Worm (Caenorhabditis elegans): Measurements from ENCODE around the gene srbc-17.

The srbc-17 gene

ce11 chrV:2146044-2146443 lies 31.5 kb upstream of the srbc-17 start, which contains the start of gene str-52:
Gene str-52, minus strand, starts transcription at chrV:2146144.
- TF ChIP-seq ztf-4 (tag; optimal IDR thresholded peaks at IDR 0.05) (no peak), nhr-76 (tag; optimal IDR thresholded peaks at IDR 0.05) (no peak), ceh-28 (tag; optimal IDR thresholded peaks at IDR 0.05) (no peak), nhr-23 (tag; optimal IDR thresholded peaks at IDR 0.05) (no peak), tbx-2 (tag; optimal IDR thresholded peaks at IDR 0.05) (no peak)

ce11 chrV:2146795-2147194 lies 30.7 kb upstream of the srbc-17 start, which contains the start of gene srbc-20:
Gene srbc-20, plus strand, starts transcription at chrV:2147095.
- no peak for TF ChIP-seq egl-5 (tag; optimal IDR thresholded peaks at IDR 0.05)
- no peak for TF ChIP-seq lsy-12 (tag; optimal IDR thresholded peaks at IDR 0.05)
- TF ChIP-seq ztf-4 (tag; optimal IDR thresholded peaks at IDR 0.05) = no peak
- no peak for TF ChIP-seq ztf-11 (tag; optimal IDR thresholded peaks at IDR 0.05)
- TF ChIP-seq nhr-76 (tag; optimal IDR thresholded peaks at IDR 0.05) = no peak
- TF ChIP-seq ceh-16 (tag; optimal IDR thresholded peaks at IDR 0.05) = no peak
- no peak for TF ChIP-seq zag-1 (tag; optimal IDR thresholded peaks at IDR 0.05)
- TF ChIP-seq fkh-10 (GFP tag; optimal IDR thresholded peaks at IDR 0.05) = no peak
- TF ChIP-seq aly-2 (tag; optimal IDR thresholded peaks at IDR 0.05) = no peak

ce11 chrV:2149432-2149831 lies 28.1 kb upstream of the srbc-17 start, which contains the start of gene C45H4.21:
Gene C45H4.21, minus strand, starts transcription at chrV:2149532.
- TF ChIP-seq unc-39 (tag; optimal IDR thresholded peaks at IDR 0.05) (no peak), mdl-1 (tag; optimal IDR thresholded peaks at IDR 0.05) (no peak)

DNA sequence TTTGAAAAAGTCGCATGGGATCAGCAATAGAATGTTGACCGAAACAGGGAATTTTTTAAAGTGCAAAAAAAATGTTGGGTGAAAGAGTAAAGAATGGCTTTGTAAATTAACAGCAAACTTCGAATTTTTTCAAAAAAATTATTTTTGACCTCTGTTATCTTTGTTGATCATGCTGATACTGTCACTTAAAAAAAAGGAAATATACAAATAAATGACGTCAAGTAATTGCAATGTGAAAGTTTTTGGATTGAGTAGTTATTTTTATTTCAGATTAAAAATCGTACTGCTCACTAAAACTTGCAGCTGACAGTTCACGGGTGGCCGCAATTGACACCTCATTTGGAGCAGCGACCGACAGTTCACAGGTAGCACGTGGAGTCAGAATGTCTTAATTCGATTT lies 26.6 kb upstream of the srbc-17 start, which contains the start of gene C45H4.13:
TSS of gene C45H4.13 (minus strand) at position 101 of the 400 bp plus-strand sequence.
- TF ChIP-seq ztf-11 (tag; optimal IDR thresholded peaks at IDR 0.05) (no peak), nhr-77 (tag; optimal IDR thresholded peaks at IDR 0.05) (no peak), snpc-4 (tag; optimal IDR thresholded peaks at IDR 0.05) (no peak), zag-1 (tag; optimal IDR thresholded peaks at IDR 0.05) (no peak), ztf-4 (tag; optimal IDR thresholded peaks at IDR 0.05) (no peak), egl-5 (tag; optimal IDR thresholded peaks at IDR 0.05) (no peak), lin-39 (tag; optimal IDR thresholded peaks at IDR 0.05) (no peak), ceh-28 (tag; optimal IDR thresholded peaks at IDR 0.05) (no peak), tbx-2 (tag; optimal IDR thresholded peaks at IDR 0.05) (no peak), unc-39 (tag; optimal IDR thresholded peaks at IDR 0.05) (no peak)

DNA sequence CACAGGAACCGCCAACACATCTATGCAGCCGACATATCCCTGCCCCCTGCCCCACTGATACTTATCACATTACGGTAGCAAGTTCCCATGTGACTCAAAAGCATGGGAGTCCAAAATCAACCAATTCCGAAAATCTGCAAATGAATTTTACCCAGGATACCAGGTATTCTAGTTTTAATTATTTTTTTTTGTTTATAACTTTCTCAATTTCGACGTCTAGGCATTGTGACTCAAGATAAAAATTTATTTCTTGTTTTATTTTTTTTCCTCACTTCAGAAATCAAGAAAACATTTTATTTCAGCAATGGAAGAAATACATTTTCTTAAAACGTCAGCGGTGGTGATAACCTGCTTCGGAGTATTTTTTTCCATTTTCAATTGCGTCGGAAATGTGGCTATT lies 26.1 kb upstream of the srbc-17 start, which contains the start of gene srbc-24:
TSS of gene srbc-24 (plus strand) at position 301 of the 400 bp plus-strand sequence.
- no peak for TF ChIP-seq ZK546.5 (tag; optimal IDR thresholded peaks at IDR 0.05)
- no peak for TF ChIP-seq snpc-4 (tag; optimal IDR thresholded peaks at IDR 0.05)
- TF ChIP-seq zag-1 (tag; optimal IDR thresholded peaks at IDR 0.05) = no peak
- no peak for TF ChIP-seq nhr-25 (tag; optimal IDR thresholded peaks at IDR 0.05)
- no peak for TF ChIP-seq aly-2 (tag; optimal IDR thresholded peaks at IDR 0.05)
- TF ChIP-seq fkh-2 (tag; optimal IDR thresholded peaks at IDR 0.05) = no peak
- no peak for TF ChIP-seq lsy-12 (tag; optimal IDR thresholded peaks at IDR 0.05)
- no peak for TF ChIP-seq fos-1 (tag; optimal IDR thresholded peaks at IDR 0.05)
- TF ChIP-seq elt-2 (tag; optimal IDR thresholded peaks at IDR 0.05) = no peak
- no peak for TF ChIP-seq mdl-1 (tag; optimal IDR thresholded peaks at IDR 0.05)
- no peak for TF ChIP-seq nhr-237 (tag; optimal IDR thresholded peaks at IDR 0.05)
- no peak for TF ChIP-seq hmg-11 (tag; optimal IDR thresholded peaks at IDR 0.05)
- no peak for TF ChIP-seq nhr-67 (tag; optimal IDR thresholded peaks at IDR 0.05)
- TF ChIP-seq skn-1 (tag; optimal IDR thresholded peaks at IDR 0.05) = no peak
- TF ChIP-seq nhr-43 (tag; optimal IDR thresholded peaks at IDR 0.05; ENCODE audit: poor library complexity, severe bottlenecking) = no peak

DNA sequence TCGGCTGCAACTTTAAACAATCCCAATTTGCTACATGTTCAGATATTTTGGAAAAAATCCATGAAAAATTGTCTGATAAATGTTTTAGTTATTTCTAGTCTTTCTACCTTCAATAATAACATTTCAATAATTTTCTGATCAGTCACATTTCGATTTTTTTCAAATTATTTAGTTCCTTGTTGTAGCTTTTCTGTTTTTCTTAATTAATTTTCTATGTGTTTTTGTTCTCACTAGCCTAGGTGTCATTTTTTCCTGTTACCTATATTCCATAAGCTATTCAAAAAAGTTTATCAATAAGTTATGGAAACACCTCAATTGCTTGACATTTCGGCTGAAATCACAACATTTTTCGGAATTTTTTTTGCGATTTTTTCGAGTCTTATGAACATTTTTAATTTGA lies 24.2 kb upstream of the srbc-17 start, which contains the start of gene srbc-23:
TSS of gene srbc-23 (plus strand) at position 301 of the 400 bp plus-strand sequence.
- TF ChIP-seq egl-27 (tag; optimal IDR thresholded peaks at IDR 0.05) (no peak), ceh-16 (tag; optimal IDR thresholded peaks at IDR 0.05) (no peak), nhr-43 (tag; optimal IDR thresholded peaks at IDR 0.05; ENCODE audit: poor library complexity, severe bottlenecking) (no peak), nfya-1 (tag; optimal IDR thresholded peaks at IDR 0.05; ENCODE audit: insufficient read depth) (no peak), egl-5 (tag; optimal IDR thresholded peaks at IDR 0.05) (no peak), elt-3 (tag; optimal IDR thresholded peaks at IDR 0.05) (no peak), aly-2 (tag; optimal IDR thresholded peaks at IDR 0.05) (no peak), mdl-1 (tag; optimal IDR thresholded peaks at IDR 0.05) (no peak), fkh-10 (GFP tag; optimal IDR thresholded peaks at IDR 0.05) (no peak), zag-1 (tag; optimal IDR thresholded peaks at IDR 0.05) (no peak), lin-15B (tag; optimal IDR thresholded peaks at IDR 0.05) (no peak), nhr-11 (tag; optimal IDR thresholded peaks at IDR 0.05) (no peak), nhr-237 (tag; optimal IDR thresholded peaks at IDR 0.05) (no peak), nhr-76 (tag; optimal IDR thresholded peaks at IDR 0.05) (no peak)
